Fruit fly (Drosophila melanogaster) whole organism, prepupa: ENCODE data around the gene CG43149.

Experiments used
- CG15336 ChIP-seq: fragments of 200-800 bp; sonication (Bioruptor generic); IDR thresholded peaks from 2 replicates; pipeline ENCODE4 v1.3.6; 2022; ENCODE audit warnings: missing biosample characterization, missing genetic modification characterization
- CG16779 ChIP-seq: fragments of 200-800 bp; sonication (Bioruptor generic); optimal IDR thresholded peaks from 3 replicates; lab custom pipeline; 2017; ENCODE audit warnings: missing biosample characterization, mild to moderate bottlenecking, missing genetic modification characterization
- CG31627 ChIP-seq: fragments of 200-800 bp; sonication (Bioruptor generic); optimal IDR thresholded peaks from 3 replicates; lab custom pipeline; 2016; ENCODE audit warnings: missing biosample characterization, missing genetic modification characterization
- CG32006 ChIP-seq: fragments of 200-800 bp; sonication (Bioruptor generic); optimal IDR thresholded peaks from 3 replicates; lab custom pipeline; 2017; ENCODE audit warnings: missing biosample characterization, mild to moderate bottlenecking, missing genetic modification characterization
- CG6792 ChIP-seq: fragments of 200-800 bp; sonication (Bioruptor generic); optimal IDR thresholded peaks from 3 replicates; lab custom pipeline; 2016; ENCODE audit warnings: missing biosample characterization, missing genetic modification characterization
- CG6854 ChIP-seq: fragments of 200-800 bp; sonication (Bioruptor generic); optimal IDR thresholded peaks from 2 replicates; lab custom pipeline; 2017; ENCODE audit warnings: missing biosample characterization, mild to moderate bottlenecking, missing genetic modification characterization
- CG8319 ChIP-seq: fragments of 200-800 bp; sonication (Bioruptor generic); optimal IDR thresholded peaks from 3 replicates; lab custom pipeline; 2016; ENCODE audit warnings: missing biosample characterization, missing genetic modification characterization
- CG8632 ChIP-seq: fragments of 200-800 bp; sonication (Bioruptor generic); optimal IDR thresholded peaks from 3 replicates; lab custom pipeline; 2016; ENCODE audit warnings: missing biosample characterization, missing genetic modification characterization
- Ets21C ChIP-seq: fragments of 200-800 bp; sonication (Bioruptor generic); optimal IDR thresholded peaks from 3 replicates; lab custom pipeline; 2016; ENCODE audit warnings: missing biosample characterization, missing genetic modification characterization
- Lpt ChIP-seq: fragments of 200-800 bp; sonication (Bioruptor generic); optimal IDR thresholded peaks from 3 replicates; lab custom pipeline; 2016; ENCODE audit warnings: missing biosample characterization, missing genetic modification characterization
- Sox14 ChIP-seq: fragments of 200-800 bp; sonication (Bioruptor generic); optimal IDR thresholded peaks from 3 replicates; lab custom pipeline; 2016; ENCODE audit warnings: missing biosample characterization, missing genetic modification characterization
- fkh ChIP-seq: fragments of 200-800 bp; sonication (Bioruptor generic); optimal IDR thresholded peaks from 3 replicates; lab custom pipeline; 2017; ENCODE audit warnings: missing biosample characterization, mild to moderate bottlenecking, missing genetic modification characterization, moderate library complexity
- vri ChIP-seq: fragments of 200-800 bp; sonication (Bioruptor generic); optimal IDR thresholded peaks from 3 replicates; lab custom pipeline; 2016; ENCODE audit warnings: missing biosample characterization, mild to moderate bottlenecking, missing genetic modification characterization

- no peak for TF ChIP-seq Ets21C (GFP tag; lab: Kevin White, UChicago)
- no peak for TF ChIP-seq vri (GFP tag; lab: Kevin White, UChicago)
- TF ChIP-seq CG6854 (GFP tag; lab: Kevin White, UChicago), result no peak
- no peak for TF ChIP-seq CG8319 (GFP tag; lab: Kevin White, UChicago)
- peak; percentile 31 for TF ChIP-seq fkh (GFP tag; lab: Kevin White, UChicago)
- no peak for TF ChIP-seq CG15336 (GFP tag; lab: Robert Waterston, UW)
- TF ChIP-seq CG16779 (tag; lab: Kevin White, UChicago), result no peak
- TF ChIP-seq CG32006 (GFP tag; lab: Kevin White, UChicago), result no peak
- no peak for TF ChIP-seq Sox14 (GFP tag; lab: Kevin White, UChicago)
- no peak for TF ChIP-seq CG31627 (GFP tag; lab: Kevin White, UChicago)
- TF ChIP-seq CG6792 (GFP tag; lab: Kevin White, UChicago), result no peak
- TF ChIP-seq Lpt, result no peak
- no peak for TF ChIP-seq CG8632 (GFP tag; lab: Kevin White, UChicago)
Observed at dm6 chr3L:41386-42046, 13.0 kb downstream of the CG43149 start.
